Fruit fly (Drosophila melanogaster) whole organism, pupa: Measurements from ENCODE around the gene Pak3.

Experiments
- CG10348 ChIP-seq: fragments of 200-800 bp; sonication (Bioruptor generic); IDR thresholded peaks from 2 replicates; pipeline ENCODE4 v1.3.6; 2022; ENCODE audit warnings: missing biosample characterization, missing genetic modification characterization
- CG12605 ChIP-seq: fragments of 200-800 bp; sonication (Bioruptor generic); IDR thresholded peaks from 2 replicates; pipeline ENCODE4 v1.3.6; 2022; ENCODE audit warnings: missing biosample characterization, missing genetic modification characterization
- CG13204 ChIP-seq: fragments of 200-800 bp; sonication (Bioruptor generic); optimal IDR thresholded peaks from 2 replicates; lab custom pipeline; 2018; ENCODE audit warnings: missing biosample characterization, mild to moderate bottlenecking, missing genetic modification characterization, moderate library complexity
- CG14655 ChIP-seq: fragments of 200-800 bp; sonication (Bioruptor generic); optimal IDR thresholded peaks from 3 replicates; lab custom pipeline; 2017; ENCODE audit warnings: mild to moderate bottlenecking, missing biosample characterization, missing genetic modification reagents, missing genetic modification characterization
- CG15710 ChIP-seq: fragments of 200-800 bp; sonication (Bioruptor generic); optimal IDR thresholded peaks from 2 replicates; lab custom pipeline; 2018; ENCODE audit warnings: missing biosample characterization, mild to moderate bottlenecking, missing genetic modification characterization, moderate library complexity
- CG17806 ChIP-seq: fragments of 200-800 bp; sonication (Bioruptor generic); optimal IDR thresholded peaks from 2 replicates; lab custom pipeline; 2018; ENCODE audit warnings: missing biosample characterization, mild to moderate bottlenecking, missing genetic modification characterization, moderate library complexity
- CG32121 ChIP-seq: fragments of 200-800 bp; sonication (Bioruptor generic); IDR thresholded peaks from 2 replicates; pipeline ENCODE4 v1.3.6; 2022; ENCODE audit warnings: missing biosample characterization, missing genetic modification characterization
- CG34367 ChIP-seq: fragments of 200-800 bp; sonication (Bioruptor generic); optimal IDR thresholded peaks from 2 replicates; lab custom pipeline; 2018; ENCODE audit warnings: missing biosample characterization, mild to moderate bottlenecking, missing genetic modification characterization
- CG4496 ChIP-seq: fragments of 200-800 bp; sonication (Bioruptor generic); IDR thresholded peaks from 3 replicates; pipeline ENCODE4 v1.3.6; 2022; ENCODE audit warnings: missing biosample characterization, missing genetic modification characterization
- CG8159 ChIP-seq: fragments of 200-800 bp; sonication (Bioruptor generic); optimal IDR thresholded peaks from 3 replicates; lab custom pipeline; 2018; ENCODE audit warnings: missing biosample characterization, mild to moderate bottlenecking, missing genetic modification characterization, moderate library complexity
- CG8301 ChIP-seq: fragments of 200-800 bp; sonication (Bioruptor generic); optimal IDR thresholded peaks from 2 replicates; lab custom pipeline; 2018; ENCODE audit warnings: missing biosample characterization, mild to moderate bottlenecking, missing genetic modification characterization
- CG9948 ChIP-seq: fragments of 200-800 bp; sonication (Bioruptor generic); optimal IDR thresholded peaks from 2 replicates; lab custom pipeline; 2018; ENCODE audit warnings: missing biosample characterization, mild to moderate bottlenecking, missing genetic modification characterization, moderate library complexity
- D1 ChIP-seq: fragments of 200-800 bp; sonication (Bioruptor generic); optimal IDR thresholded peaks from 2 replicates; lab custom pipeline; 2018; ENCODE audit warnings: missing biosample characterization, mild to moderate bottlenecking, missing genetic modification characterization, moderate library complexity
- EcR ChIP-seq: fragments of 200-800 bp; sonication (Bioruptor generic); optimal IDR thresholded peaks from 3 replicates; lab custom pipeline; 2019; ENCODE audit warnings: missing biosample characterization, missing genetic modification characterization, mild to moderate bottlenecking, moderate library complexity, missing genetic modification reagents
- Ets98B ChIP-seq: fragments of 200-800 bp; sonication (Bioruptor generic); IDR thresholded peaks from 2 replicates; pipeline ENCODE4 v1.3.6; 2022; ENCODE audit warnings: missing biosample characterization, missing genetic modification characterization
- Pif1A ChIP-seq: fragments of 200-800 bp; sonication (Bioruptor generic); optimal IDR thresholded peaks from 3 replicates; lab custom pipeline; 2016; ENCODE audit warnings: missing biosample characterization, missing genetic modification characterization
- Pif1B ChIP-seq: fragments of 200-800 bp; sonication (Bioruptor generic); optimal IDR thresholded peaks from 3 replicates; lab custom pipeline; 2016; ENCODE audit warnings: missing biosample characterization, missing genetic modification characterization
- Snoo ChIP-seq: fragments of 200-800 bp; sonication (Bioruptor generic); optimal IDR thresholded peaks from 3 replicates; lab custom pipeline; 2017; ENCODE audit warnings: missing biosample characterization, mild to moderate bottlenecking, missing genetic modification characterization, inconsistent platforms
- fd96Ca ChIP-seq: fragments of 200-800 bp; sonication (Bioruptor generic); IDR thresholded peaks from 3 replicates; pipeline ENCODE4 v1.3.6; 2022; ENCODE audit warnings: missing biosample characterization, missing genetic modification characterization
- gl ChIP-seq: fragments of 200-800 bp; sonication (Bioruptor generic); optimal IDR thresholded peaks from 2 replicates; lab custom pipeline; 2018; ENCODE audit warnings: missing biosample characterization, mild to moderate bottlenecking, missing genetic modification characterization
- rn ChIP-seq: fragments of 200-800 bp; sonication (Bioruptor generic); IDR thresholded peaks from 2 replicates; pipeline ENCODE4 v1.3.6; 2022; ENCODE audit warnings: missing biosample characterization, missing genetic modification characterization

Pak3 gene

DNA sequence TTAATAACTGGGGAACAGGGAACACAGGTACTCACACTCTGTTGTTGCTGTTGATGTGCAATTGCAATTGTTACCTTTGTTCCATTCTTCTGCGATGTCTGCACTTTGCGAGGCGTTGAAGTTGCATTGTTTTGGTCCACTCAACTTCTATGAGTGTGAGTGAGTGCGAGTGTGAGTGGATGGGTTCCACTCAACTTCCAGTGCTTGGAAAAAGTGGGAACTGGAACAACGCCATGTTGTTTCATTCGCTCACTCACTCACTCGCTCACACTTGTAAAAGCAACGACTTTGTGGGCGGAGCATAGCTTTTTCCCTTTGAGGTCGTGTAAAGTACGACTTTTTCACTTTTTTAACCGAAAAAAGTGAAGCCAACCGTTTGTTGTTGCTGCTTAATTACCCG lies 39.9 kb downstream of the Pak3 start:
- TF ChIP-seq CG4496 (GFP tag; lab: Robert Waterston, UW) (no peak), CG8159 (tag; lab: Kevin White, UChicago) (peak; percentile 71), CG14655 (no peak), rn (no peak)
- TF ChIP-seq, all 21 proteins: peak for 1

DNA sequence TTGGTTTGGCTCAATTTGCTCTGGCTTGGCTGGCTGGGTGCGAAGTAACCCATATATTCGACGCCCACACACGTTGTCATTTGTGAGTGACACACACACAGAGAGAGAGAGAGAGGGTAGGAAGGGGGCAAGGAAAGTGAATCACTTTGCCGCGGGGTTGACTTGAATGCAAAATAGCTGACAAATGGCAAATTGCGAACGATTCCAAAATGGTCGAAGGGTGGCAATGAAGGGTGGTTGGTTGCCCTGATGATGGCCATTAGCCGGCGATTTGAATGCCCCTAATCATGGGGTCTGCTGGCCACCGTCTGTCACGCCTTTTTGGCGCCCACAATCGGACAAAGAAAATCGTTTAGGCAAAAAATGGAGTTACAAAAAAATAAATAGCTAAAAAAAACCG lies 42.9 kb downstream of the Pak3 start:
- no peak for TF ChIP-seq fd96Ca
- TF ChIP-seq CG10348 (GFP tag; lab: Robert Waterston, UW): no peak
- TF ChIP-seq Ets98B: no peak
- no peak for TF ChIP-seq Pif1A (GFP tag; lab: Kevin White, UChicago)
- no peak for TF ChIP-seq Snoo (tag; lab: Kevin White, UChicago)

DNA sequence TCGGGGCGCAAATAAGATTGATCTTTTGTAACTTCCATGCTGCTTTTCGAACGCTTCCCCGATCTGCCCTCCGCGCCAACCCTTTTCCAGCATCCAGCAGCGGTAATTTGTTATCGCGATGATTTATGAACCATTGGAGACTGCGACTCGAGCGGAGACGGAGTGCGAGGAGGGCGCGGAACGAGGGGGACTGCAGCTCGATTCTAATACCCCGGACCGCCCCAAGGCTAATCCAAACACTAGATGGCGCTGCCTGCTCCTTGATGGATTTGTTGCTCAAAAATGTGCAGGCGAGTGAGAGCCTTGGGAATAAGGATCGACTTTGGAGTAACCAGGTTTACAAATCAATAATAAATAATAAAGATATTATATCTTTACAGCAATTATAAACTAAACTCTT lies 45.2 kb downstream of the Pak3 start:
- TF ChIP-seq CG32121 (GFP tag; lab: Robert Waterston, UW) (no peak), CG9948 (no peak), rn (no peak), Snoo (tag; lab: Kevin White, UChicago) (no peak), CG8301 (tag; lab: Kevin White, UChicago) (no peak), EcR (GFP tag; lab: Kevin White, UChicago) (no peak), fd96Ca (no peak), CG12605 (GFP tag; lab: Robert Waterston, UW) (no peak), CG8159 (tag; lab: Kevin White, UChicago) (no peak), CG13204 (GFP tag; lab: Kevin White, UChicago) (no peak), D1 (tag; lab: Kevin White, UChicago) (no peak), Ets98B (no peak), Pif1A (GFP tag; lab: Kevin White, UChicago) (no peak), CG15710 (tag; lab: Kevin White, UChicago) (no peak), CG34367 (tag; lab: Kevin White, UChicago) (no peak), gl (no peak), CG14655 (no peak)

DNA sequence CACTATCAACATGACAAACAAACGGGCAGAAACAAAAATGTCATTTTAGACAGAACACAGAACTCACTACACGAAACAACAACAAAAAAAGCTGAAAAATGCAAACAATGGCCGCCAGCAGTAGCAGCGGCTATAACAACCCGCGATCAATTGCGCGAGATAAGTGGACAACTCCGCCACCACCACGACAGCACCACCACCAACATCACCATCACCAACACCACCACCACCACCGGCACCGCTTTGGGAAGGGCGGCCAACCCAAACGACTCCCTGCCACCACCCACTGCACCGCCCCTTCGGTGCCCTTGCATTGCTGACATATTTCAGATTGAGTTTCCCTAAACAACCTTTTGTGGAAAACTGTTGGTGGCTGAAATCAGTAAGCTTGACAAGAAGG lies 47.0 kb downstream of the Pak3 start:
- TF ChIP-seq CG34367 (tag; lab: Kevin White, UChicago) (no peak), rn (no peak), CG15710 (tag; lab: Kevin White, UChicago) (no peak), CG13204 (GFP tag; lab: Kevin White, UChicago) (no peak), D1 (tag; lab: Kevin White, UChicago) (no peak), CG8301 (tag; lab: Kevin White, UChicago) (no peak), CG10348 (GFP tag; lab: Robert Waterston, UW) (no peak), CG12605 (GFP tag; lab: Robert Waterston, UW) (no peak), Ets98B (no peak), fd96Ca (no peak), gl (no peak), Snoo (tag; lab: Kevin White, UChicago) (no peak), Pif1B (GFP tag; lab: Kevin White, UChicago) (no peak), CG14655 (no peak), EcR (GFP tag; lab: Kevin White, UChicago) (no peak), CG4496 (GFP tag; lab: Robert Waterston, UW) (no peak), CG17806 (no peak)

DNA sequence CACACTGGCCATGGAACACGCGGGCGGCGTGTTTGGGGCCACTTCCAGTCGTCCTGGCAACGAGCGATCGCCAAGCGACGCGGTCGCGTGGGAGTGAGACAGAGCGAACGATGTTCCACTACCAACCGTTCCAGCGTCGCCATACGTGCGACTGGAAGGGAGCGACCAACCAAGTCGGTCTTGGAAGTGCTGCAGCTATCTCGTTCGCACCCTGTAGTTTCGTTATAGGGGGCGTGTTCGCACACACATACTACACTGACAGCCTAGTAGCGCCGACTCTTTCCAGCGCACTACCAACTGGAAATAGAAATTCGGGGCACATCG lies 49.9 kb downstream of the Pak3 start:
- no peak for TF ChIP-seq fd96Ca
- 0 out of 3 replicates have a peak, but pooled peaks have one; percentile 34 for TF ChIP-seq CG4496 (GFP tag; lab: Robert Waterston, UW)
- TF ChIP-seq rn: no peak
- no peak for TF ChIP-seq gl
- TF ChIP-seq Snoo (tag; lab: Kevin White, UChicago): no peak
- TF ChIP-seq CG15710 (tag; lab: Kevin White, UChicago): no peak
- TF ChIP-seq, all 21 proteins: peak for 1

DNA sequence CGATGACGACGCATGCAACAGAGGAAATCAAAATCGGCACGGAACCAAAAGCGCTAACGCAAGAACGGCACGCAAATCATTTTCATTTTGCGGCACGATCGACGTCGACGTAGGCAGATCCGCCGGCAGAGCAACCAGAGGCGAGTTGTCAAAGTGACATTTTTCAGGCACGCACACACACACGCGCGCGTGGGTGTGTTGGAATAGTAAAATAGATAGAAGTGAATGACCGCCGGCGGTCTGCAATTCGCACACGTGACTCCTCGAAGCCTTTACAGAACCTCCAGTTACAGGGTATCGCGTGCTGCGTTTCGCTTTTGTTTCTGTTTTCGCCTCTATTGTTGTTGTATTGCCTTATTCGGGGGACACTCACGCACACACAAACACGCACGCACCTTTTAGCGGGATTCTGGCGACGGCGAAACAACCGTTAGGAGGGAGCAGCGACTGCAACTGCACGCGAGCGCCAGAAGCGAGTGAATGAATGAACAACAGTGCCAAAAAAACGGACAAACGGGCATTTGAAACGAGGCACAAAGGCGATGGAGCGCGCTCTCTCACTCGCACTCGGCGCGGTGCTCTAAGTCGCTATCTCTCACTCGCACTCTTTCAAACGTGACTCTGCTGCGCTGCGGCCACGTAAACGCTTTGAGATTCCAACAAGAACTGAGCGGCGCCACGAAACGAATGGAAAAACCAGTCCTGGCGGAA lies 50.4 kb downstream of the Pak3 start, which contains the start of gene ss:
ss (minus strand) TSS at position 668 of the 711 bp plus-strand sequence.
- TF ChIP-seq CG13204 (GFP tag; lab: Kevin White, UChicago) (peak; percentile 20), CG34367 (tag; lab: Kevin White, UChicago) (no peak)

DNA sequence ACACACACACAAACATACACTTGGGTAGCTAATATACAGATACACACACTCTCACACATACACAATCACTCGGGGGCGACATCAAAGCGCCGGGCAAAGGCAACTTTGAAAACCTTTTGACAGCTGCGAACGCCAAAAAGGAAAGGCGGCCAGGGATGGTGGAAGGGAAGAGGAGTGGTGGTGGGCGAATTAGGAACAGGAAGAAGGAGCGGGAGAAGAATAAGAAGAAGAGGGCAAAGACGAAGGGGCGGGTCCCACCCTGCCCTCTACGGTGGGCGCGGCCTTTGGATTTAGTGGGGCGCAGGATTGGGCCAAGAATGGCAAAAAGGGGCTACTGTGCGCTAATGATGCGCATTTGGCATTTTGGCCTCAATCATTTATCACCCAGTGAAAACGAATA lies 57.1 kb downstream of the Pak3 start:
- TF ChIP-seq CG13204 (GFP tag; lab: Kevin White, UChicago): no peak
- no peak for TF ChIP-seq CG8301 (tag; lab: Kevin White, UChicago)
- TF ChIP-seq Pif1B (GFP tag; lab: Kevin White, UChicago): no peak
- no peak for TF ChIP-seq rn
- no peak for TF ChIP-seq CG14655
- TF ChIP-seq CG4496 (GFP tag; lab: Robert Waterston, UW): no peak
- TF ChIP-seq CG15710 (tag; lab: Kevin White, UChicago): no peak
- TF ChIP-seq CG32121 (GFP tag; lab: Robert Waterston, UW): no peak
- no peak for TF ChIP-seq gl
- TF ChIP-seq CG12605 (GFP tag; lab: Robert Waterston, UW): no peak
- TF ChIP-seq CG8159 (tag; lab: Kevin White, UChicago): no peak
- no peak for TF ChIP-seq EcR (GFP tag; lab: Kevin White, UChicago)
- no peak for TF ChIP-seq CG17806
- no peak for TF ChIP-seq Pif1A (GFP tag; lab: Kevin White, UChicago)
- TF ChIP-seq CG10348 (GFP tag; lab: Robert Waterston, UW): no peak
- TF ChIP-seq fd96Ca: no peak
- TF ChIP-seq, all 21 proteins: peak for 0
